Worm (Caenorhabditis elegans) whole organism, L3 larva: ENCODE measurements around the gene krr-1.

Experiments used
- ceh-16 ChIP-seq: sonication (generic microtip); optimal IDR thresholded peaks from 2 replicates; lab custom pipeline; 2017; ENCODE audit warnings: missing biosample characterization, missing genetic modification characterization
- lin-39 ChIP-seq: fragments of 150-350 bp; optimal IDR thresholded peaks from 2 replicates; lab custom pipeline; 2018; ENCODE audit warnings: missing biosample characterization, missing genetic modification reagents, missing genetic modification characterization
- nhr-11 ChIP-seq: fragments of 150-350 bp; optimal IDR thresholded peaks from 2 replicates; lab custom pipeline; 2014; ENCODE audit warnings: missing biosample characterization, missing genetic modification characterization
- nhr-12 ChIP-seq: fragments of 150-350 bp; optimal IDR thresholded peaks from 2 replicates; lab custom pipeline; 2014; ENCODE audit warnings: missing biosample characterization, missing genetic modification characterization
- pha-4 ChIP-seq: fragments of 150-350 bp; optimal IDR thresholded peaks from 2 replicates; lab custom pipeline; 2014; ENCODE audit warnings: missing biosample characterization, missing genetic modification reagents, missing genetic modification characterization
- pqm-1 ChIP-seq: fragments of 150-350 bp; optimal IDR thresholded peaks from 2 replicates; lab custom pipeline; 2017; ENCODE audit warnings: missing biosample characterization, missing genetic modification characterization, inconsistent platforms
- skn-1 ChIP-seq: fragments of 150-350 bp; optimal IDR thresholded peaks from 2 replicates; lab custom pipeline; 2014; ENCODE audit warnings: missing biosample characterization, missing genetic modification characterization
- snpc-4 ChIP-seq: fragments of 150-350 bp; optimal IDR thresholded peaks from 2 replicates; lab custom pipeline; 2014; ENCODE audit warnings: missing biosample characterization, missing genetic modification characterization
- unc-39 ChIP-seq: sonication (generic microtip); optimal IDR thresholded peaks from 4 replicates; lab custom pipeline; 2017; ENCODE audit warnings: missing biosample characterization, missing genetic modification characterization
- unc-62 ChIP-seq: fragments of 150-350 bp; sonication (generic microtip); optimal IDR thresholded peaks from 4 replicates; lab custom pipeline; 2014; ENCODE audit warnings: missing biosample characterization, missing genetic modification reagents, missing genetic modification characterization

ce11 chrV:7186599-7186998 lies 44.4 kb upstream of the krr-1 start:
- TF ChIP-seq skn-1 (tag; lab: Kevin White, UChicago) (no peak), pha-4 (no peak), lin-39 (no peak), unc-39 (tag; lab: Kevin White, UChicago) (no peak), ceh-16 (tag; lab: Kevin White, UChicago) (no peak), nhr-11 (tag; lab: Kevin White, UChicago) (no peak), unc-62 (no peak), snpc-4 (tag; lab: Kevin White, UChicago) (no peak), pqm-1 (tag; lab: Kevin White, UChicago) (peak; percentile 77), nhr-12 (no peak)
